Worm (Caenorhabditis elegans) whole organism, L4 larva: ENCODE results near the gene cwf-19L2.

ENCODE experiments used
- D1046.2 ChIP-seq: fragments of 200-800 bp; sonication (Bioruptor generic); IDR thresholded peaks from 2 replicates; pipeline ENCODE4 v1.3.6; 2022; ENCODE audit warnings: missing genetic modification characterization, missing compliant biosample characterization
- F37D6.2 ChIP-seq: sonication (generic microtip); optimal IDR thresholded peaks from 2 replicates; lab custom pipeline; 2016; ENCODE audit warnings: mild to moderate bottlenecking, missing genetic modification characterization, missing compliant biosample characterization
- T26A8.4 ChIP-seq: fragments of 200-800 bp; sonication (Bioruptor generic); IDR thresholded peaks from 2 replicates; pipeline ENCODE4 v1.3.6; 2022; ENCODE audit warnings: missing genetic modification characterization, missing compliant biosample characterization
- Y105C5A.15 ChIP-seq: fragments of 200-800 bp; sonication (Bioruptor generic); IDR thresholded peaks from 2 replicates; pipeline ENCODE4 v1.3.6; 2022; ENCODE audit warnings: missing genetic modification characterization, missing compliant biosample characterization
- Y5F2A.4 ChIP-seq: fragments of 200-800 bp; sonication (Bioruptor generic); optimal IDR thresholded peaks from 2 replicates; lab custom pipeline; 2018; ENCODE audit warnings: mild to moderate bottlenecking, missing genetic modification characterization, missing compliant biosample characterization
- Y75B8A.6 ChIP-seq: fragments of 200-800 bp; sonication (Bioruptor generic); IDR thresholded peaks from 2 replicates; pipeline ENCODE4 v1.3.6; 2022; ENCODE audit warnings: missing genetic modification reagents, missing genetic modification characterization, missing compliant biosample characterization
- aly-2 ChIP-seq: sonication (generic microtip); optimal IDR thresholded peaks from 2 replicates; lab custom pipeline; 2018; ENCODE audit warnings: missing biosample characterization, missing genetic modification characterization
- arid-1 ChIP-seq: fragments of 200-800 bp; sonication (Bioruptor generic); conservative IDR thresholded peaks from 2 replicates; pipeline ENCODE4 v1.3.6; 2022; ENCODE audit warnings: missing genetic modification reagents, missing genetic modification characterization, missing compliant biosample characterization
- ceh-20 ChIP-seq: fragments of 200-800 bp; sonication (Bioruptor generic); IDR thresholded peaks from 2 replicates; pipeline ENCODE4 v1.3.6; 2022; ENCODE audit warnings: missing genetic modification reagents, missing genetic modification characterization, missing compliant biosample characterization
- ceh-32 ChIP-seq: sonication (generic microtip); optimal IDR thresholded peaks from 2 replicates; lab custom pipeline; 2016; ENCODE audit warnings: mild to moderate bottlenecking, missing genetic modification characterization, missing compliant biosample characterization; ENCODE audit not compliant: poor library complexity
- ces-1 ChIP-seq: fragments of 150-350 bp; sonication (generic microtip); optimal IDR thresholded peaks from 4 replicates; lab custom pipeline; 2014; ENCODE audit warnings: missing biosample characterization, missing genetic modification reagents, missing genetic modification characterization
- daf-12 ChIP-seq: fragments of 150-350 bp; optimal IDR thresholded peaks from 2 replicates; lab custom pipeline; 2014; ENCODE audit warnings: missing biosample characterization, missing genetic modification reagents, missing genetic modification characterization
- daf-16 ChIP-seq, 3 experiments: sonication (generic microtip); optimal IDR thresholded peaks; 2 replicates each; lab custom pipeline; 2016 to 2017; ENCODE audit warnings: missing genetic modification characterization in 3 of 3, missing genetic modification reagents in 3 of 3, mild to moderate bottlenecking in 2 of 3, missing compliant biosample characterization in 2 of 3, missing biosample characterization in 1 of 3, moderate library complexity in 1 of 3
- daf-19 ChIP-seq: fragments of 200-800 bp; sonication (Bioruptor generic); conservative IDR thresholded peaks from 2 replicates; pipeline ENCODE4 v1.3.6; 2022; ENCODE audit warnings: missing genetic modification characterization, missing compliant biosample characterization
- dmd-6 ChIP-seq: fragments of 200-800 bp; sonication (Bioruptor generic); IDR thresholded peaks from 2 replicates; pipeline ENCODE4 v1.3.6; 2022; ENCODE audit warnings: missing genetic modification reagents, missing genetic modification characterization, missing compliant biosample characterization
- dmd-8 ChIP-seq: fragments of 200-800 bp; sonication (Bioruptor generic); IDR thresholded peaks from 2 replicates; pipeline ENCODE4 v1.3.6; 2022; ENCODE audit warnings: missing genetic modification characterization, missing compliant biosample characterization
- dmd-9 ChIP-seq: fragments of 200-800 bp; sonication (Bioruptor generic); IDR thresholded peaks from 2 replicates; pipeline ENCODE4 v1.3.6; 2022; ENCODE audit warnings: missing genetic modification reagents, missing genetic modification characterization, missing compliant biosample characterization
- duxl-1 ChIP-seq: sonication (generic microtip); optimal IDR thresholded peaks from 2 replicates; lab custom pipeline; 2016; ENCODE audit warnings: mild to moderate bottlenecking, missing genetic modification characterization, moderate library complexity, missing compliant biosample characterization; ENCODE audit not compliant: poor library complexity
- dve-1 ChIP-seq: sonication (generic microtip); optimal IDR thresholded peaks from 2 replicates; lab custom pipeline; 2017; ENCODE audit warnings: antibody characterized with exemption, mild to moderate bottlenecking, missing genetic modification characterization, missing compliant biosample characterization; ENCODE audit not compliant: insufficient read depth
- egl-43 ChIP-seq: fragments of 200-800 bp; sonication (Bioruptor generic); IDR thresholded peaks from 2 replicates; pipeline ENCODE4 v1.3.6; 2022; ENCODE audit warnings: missing genetic modification reagents, missing genetic modification characterization, missing compliant biosample characterization
- fkh-10 ChIP-seq: fragments of 150-350 bp; optimal IDR thresholded peaks from 2 replicates; lab custom pipeline; 2014; ENCODE audit warnings: missing biosample characterization, missing genetic modification reagents, missing genetic modification characterization
- fos-1 ChIP-seq: fragments of 150-350 bp; optimal IDR thresholded peaks from 2 replicates; lab custom pipeline; 2014; ENCODE audit warnings: missing biosample characterization, missing genetic modification characterization
- hlh-11 ChIP-seq: fragments of 200-800 bp; sonication (Bioruptor generic); optimal IDR thresholded peaks from 2 replicates; lab custom pipeline; 2018; ENCODE audit warnings: mild to moderate bottlenecking, missing genetic modification characterization, missing compliant biosample characterization
- lin-29 ChIP-seq: fragments of 200-800 bp; sonication (Bioruptor generic); IDR thresholded peaks from 2 replicates; pipeline ENCODE4 v1.3.6; 2022; ENCODE audit warnings: missing genetic modification reagents, missing genetic modification characterization, missing compliant biosample characterization
- lin-38 ChIP-seq: fragments of 200-800 bp; sonication (Bioruptor generic); IDR thresholded peaks from 2 replicates; pipeline ENCODE4 v1.3.6; 2022; ENCODE audit warnings: missing genetic modification reagents, missing genetic modification characterization, missing compliant biosample characterization
- lin-39 ChIP-seq: fragments of 150-350 bp; optimal IDR thresholded peaks from 2 replicates; lab custom pipeline; 2014; ENCODE audit warnings: missing biosample characterization, missing genetic modification reagents, missing genetic modification characterization
- lsy-2 ChIP-seq, 2 experiments: fragments of 150-350 bp in 1 of 2; sonication (generic microtip) in 1 of 2; optimal IDR thresholded peaks; 2 replicates each; lab custom pipeline; 2014 to 2017; ENCODE audit warnings: missing biosample characterization in 2 of 2, missing genetic modification characterization in 2 of 2
- mdl-1 ChIP-seq, 2 experiments: fragments of 150-350 bp in 1 of 2; sonication (generic microtip) in 1 of 2; optimal IDR thresholded peaks; 2 replicates each; lab custom pipeline; 2014 to 2017; ENCODE audit warnings: missing biosample characterization in 2 of 2, missing genetic modification characterization in 2 of 2
- mdt-29 ChIP-seq: fragments of 200-800 bp; sonication (Bioruptor generic); IDR thresholded peaks from 2 replicates; pipeline ENCODE4 v1.3.6; 2022; ENCODE audit warnings: missing genetic modification reagents, missing genetic modification characterization, missing compliant biosample characterization
- mes-2 ChIP-seq: sonication (generic microtip); optimal IDR thresholded peaks from 2 replicates; lab custom pipeline; 2016; ENCODE audit warnings: missing genotype, mild to moderate bottlenecking, missing genetic modification characterization, missing compliant biosample characterization; ENCODE audit not compliant: poor library complexity, severe bottlenecking
- nhr-102 ChIP-seq: sonication (generic microtip); optimal IDR thresholded peaks from 2 replicates; lab custom pipeline; 2016; ENCODE audit warnings: mild to moderate bottlenecking, missing genetic modification characterization, moderate library complexity, missing compliant biosample characterization
- nhr-28 ChIP-seq: fragments of 150-350 bp; optimal IDR thresholded peaks from 2 replicates; lab custom pipeline; 2014; ENCODE audit warnings: missing biosample characterization, missing genetic modification characterization
- nhr-48 ChIP-seq: sonication (generic microtip); optimal IDR thresholded peaks from 2 replicates; lab custom pipeline; 2016; ENCODE audit warnings: mild to moderate bottlenecking, missing genetic modification characterization, missing compliant biosample characterization
- nhr-6 ChIP-seq: fragments of 150-350 bp; optimal IDR thresholded peaks from 2 replicates; lab custom pipeline; 2014; ENCODE audit warnings: missing biosample characterization, missing genetic modification characterization
- nhr-76 ChIP-seq: fragments of 150-350 bp; optimal IDR thresholded peaks from 2 replicates; lab custom pipeline; 2014; ENCODE audit warnings: missing biosample characterization, missing genetic modification characterization
- nhr-77 ChIP-seq: fragments of 150-350 bp; optimal IDR thresholded peaks from 2 replicates; lab custom pipeline; 2014; ENCODE audit warnings: missing biosample characterization, missing genetic modification characterization
- pha-4 ChIP-seq, 2 experiments: fragments of 150-350 bp in 1 of 2; fragments of 200-800 bp in 1 of 2; sonication (Bioruptor generic) in 1 of 2; IDR thresholded peaks in 1 of 2; optimal IDR thresholded peaks in 1 of 2; 2 replicates each; pipeline versions ENCODE4 v1.3.6 to Lab custom; 2014 to 2022; ENCODE audit warnings: missing genetic modification characterization in 2 of 2, missing genetic modification reagents in 2 of 2, missing biosample characterization in 1 of 2, missing compliant biosample characterization in 1 of 2
- php-3 ChIP-seq: fragments of 200-800 bp; sonication (Bioruptor generic); IDR thresholded peaks from 2 replicates; pipeline ENCODE4 v1.3.6; 2022; ENCODE audit warnings: missing genetic modification reagents, missing genetic modification characterization, missing compliant biosample characterization
- saeg-2 ChIP-seq: fragments of 200-800 bp; sonication (Bioruptor generic); IDR thresholded peaks from 2 replicates; pipeline ENCODE4 v1.3.6; 2022; ENCODE audit warnings: missing genetic modification reagents, missing genetic modification characterization, missing compliant biosample characterization
- set-16 ChIP-seq: fragments of 200-800 bp; sonication (Bioruptor generic); IDR thresholded peaks from 2 replicates; pipeline ENCODE4 v1.3.6; 2022; ENCODE audit warnings: missing genetic modification reagents, missing genetic modification characterization, missing compliant biosample characterization
- snpc-4 ChIP-seq: fragments of 150-350 bp; optimal IDR thresholded peaks from 2 replicates; lab custom pipeline; 2014; ENCODE audit warnings: missing biosample characterization, missing genetic modification characterization
- spr-1 ChIP-seq: sonication (generic microtip); optimal IDR thresholded peaks from 2 replicates; lab custom pipeline; 2016; ENCODE audit warnings: mild to moderate bottlenecking, missing genetic modification characterization, missing compliant biosample characterization
- spr-3 ChIP-seq: fragments of 200-800 bp; sonication (Bioruptor generic); optimal IDR thresholded peaks from 2 replicates; lab custom pipeline; 2018; ENCODE audit warnings: mild to moderate bottlenecking, missing genetic modification characterization, missing compliant biosample characterization
- unc-62 ChIP-seq, 3 experiments: fragments of 150-350 bp in 1 of 3; sonication (generic microtip); optimal IDR thresholded peaks in 2 of 3; peaks in 1 of 3; 1 replicate in 1 of 3; 2 replicates in 2 of 3; lab custom pipeline; 2014 to 2017; ENCODE audit warnings: missing biosample characterization in 3 of 3, missing genetic modification characterization in 3 of 3, missing genetic modification reagents in 3 of 3, missing genotype in 1 of 3
- vab-7 ChIP-seq: fragments of 200-800 bp; sonication (Bioruptor generic); IDR thresholded peaks from 2 replicates; pipeline ENCODE4 v1.3.6; 2022; ENCODE audit warnings: missing genetic modification reagents, missing genetic modification characterization, missing compliant biosample characterization
- zag-1 ChIP-seq: fragments of 150-350 bp; optimal IDR thresholded peaks from 2 replicates; lab custom pipeline; 2014; ENCODE audit warnings: missing biosample characterization, missing genetic modification characterization
- zip-2 ChIP-seq: fragments of 150-350 bp; optimal IDR thresholded peaks from 2 replicates; lab custom pipeline; 2014; ENCODE audit warnings: missing biosample characterization, missing genetic modification characterization
- ztf-7 ChIP-seq: fragments of 150-350 bp; optimal IDR thresholded peaks from 2 replicates; lab custom pipeline; 2014; ENCODE audit warnings: missing biosample characterization, missing genetic modification characterization

Gene cwf-19L2

DNA sequence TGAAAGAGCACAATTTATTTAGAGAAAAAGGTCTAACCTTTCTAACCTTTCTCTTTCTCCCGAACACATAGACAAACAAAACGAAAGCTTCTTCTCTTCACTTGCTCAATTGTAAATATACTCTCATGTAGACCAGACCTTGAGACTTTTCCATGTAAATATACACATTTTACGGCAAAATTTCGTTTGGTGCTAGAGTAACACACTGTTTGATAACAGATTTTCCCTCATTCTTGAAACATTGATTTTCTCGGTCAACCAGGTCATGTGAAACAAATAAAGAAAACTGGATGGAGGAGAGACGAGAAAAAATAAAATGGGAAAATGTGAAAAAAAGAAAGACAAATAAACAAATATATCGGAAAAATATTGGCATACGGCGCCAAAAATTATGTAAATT, 28.6 kb downstream of the cwf-19L2 start (continued):
- TF ChIP-seq lin-29 (GFP tag; lab: Robert Waterston, UW), result no peak
- no peak for TF ChIP-seq snpc-4
- TF ChIP-seq lsy-2 (tag; optimal IDR thresholded peaks at IDR 0.05; lab: Kevin White, UChicago), result no peak
- TF ChIP-seq aly-2 (tag; lab: Kevin White, UChicago), result no peak
- no peak for TF ChIP-seq lin-39 (tag; lab: Kevin White, UChicago)
- TF ChIP-seq nhr-102, result no peak
- no peak for TF ChIP-seq php-3 (GFP tag; lab: Robert Waterston, UW)
- no peak for TF ChIP-seq dmd-9 (GFP tag; lab: Robert Waterston, UW)
- TF ChIP-seq daf-19 (GFP tag; lab: Robert Waterston, UW), result no peak
- no peak for TF ChIP-seq mes-2 (tag; lab: Kevin White, UChicago)
- no peak for TF ChIP-seq zip-2
- no peak for TF ChIP-seq T26A8.4 (GFP tag; lab: Robert Waterston, UW)
- TF ChIP-seq nhr-28 (tag; lab: Kevin White, UChicago), result peak; percentile 35
- no peak for TF ChIP-seq Y105C5A.15 (GFP tag; lab: Robert Waterston, UW)
- TF ChIP-seq fos-1 (tag; lab: Kevin White, UChicago), result no peak
- TF ChIP-seq nhr-77, result no peak
- no peak for TF ChIP-seq nhr-48 (tag; lab: Kevin White, UChicago)
- TF ChIP-seq D1046.2 (GFP tag; lab: Robert Waterston, UW), result no peak
- peak in 1 of 2 experiments; percentile 62 for TF ChIP-seq unc-62 (GFP tag; optimal IDR thresholded peaks at IDR 0.05 in 1 of 2; lab: Kevin White, UChicago)
- TF ChIP-seq unc-62 (tag; optimal IDR thresholded peaks at IDR 0.05; lab: Kevin White, UChicago), result no peak
- no peak for TF ChIP-seq ces-1 (GFP tag; lab: Kevin White, UChicago)
- TF ChIP-seq ceh-20, result no peak
- no peak for TF ChIP-seq dmd-6 (GFP tag; lab: Robert Waterston, UW)
- no peak for TF ChIP-seq pha-4 (GFP tag; IDR thresholded peaks at IDR 0.05; lab: Robert Waterston, UW)
- TF ChIP-seq pha-4 (tag; optimal IDR thresholded peaks at IDR 0.05; lab: Kevin White, UChicago), result peak; percentile 20
- TF ChIP-seq vab-7 (GFP tag; lab: Robert Waterston, UW), result no peak
- no peak for TF ChIP-seq zag-1 (tag; lab: Kevin White, UChicago)
- TF ChIP-seq hlh-11 (tag; lab: Kevin White, UChicago), result peak; percentile 12
- no peak for TF ChIP-seq dmd-8
- TF ChIP-seq Y75B8A.6 (GFP tag; lab: Robert Waterston, UW), result no peak
- TF ChIP-seq spr-1 (tag; lab: Kevin White, UChicago), result no peak
- TF ChIP-seq set-16 (GFP tag; lab: Robert Waterston, UW), result no peak
- no peak for TF ChIP-seq fkh-10 (GFP tag; lab: Kevin White, UChicago)
- TF ChIP-seq, all 104 proteins: peak for 8

DNA sequence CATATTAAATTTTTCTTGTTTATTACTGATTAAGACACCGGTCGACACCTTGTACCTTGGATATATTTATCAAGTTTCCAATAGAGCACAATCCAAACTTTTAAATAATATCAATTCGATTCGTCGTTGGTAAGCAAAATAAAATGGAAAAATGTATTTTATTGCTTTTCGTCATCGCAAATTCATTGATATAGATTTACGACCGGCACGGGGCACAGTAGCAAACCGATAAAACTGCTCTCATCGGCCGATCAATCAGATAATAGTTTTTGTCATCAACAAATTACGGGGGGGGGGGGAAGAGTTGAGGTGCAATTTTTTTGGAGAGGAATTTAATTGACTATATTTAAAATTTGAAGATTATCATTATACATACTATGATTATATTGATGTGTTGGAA, 29.9 kb downstream of the cwf-19L2 start:
- TF ChIP-seq daf-16 (GFP tag; optimal IDR thresholded peaks at IDR 0.05; lab: Kevin White, UChicago) (no peak), daf-16 (tag; optimal IDR thresholded peaks at IDR 0.05; lab: Kevin White, UChicago) (peak; percentile 45), hlh-11 (tag; lab: Kevin White, UChicago) (peak; percentile 41), daf-12 (tag; lab: Kevin White, UChicago) (no peak), ztf-7 (tag; lab: Kevin White, UChicago) (no peak), lin-39 (tag; lab: Kevin White, UChicago) (no peak), arid-1 (GFP tag; lab: Robert Waterston, UW) (no peak), lin-38 (GFP tag; lab: Robert Waterston, UW) (no peak), dmd-6 (GFP tag; lab: Robert Waterston, UW) (0 out of 2 replicates have a peak, but pooled peaks have one; percentile 25), saeg-2 (no peak), pha-4 (GFP tag; IDR thresholded peaks at IDR 0.05; lab: Robert Waterston, UW) (no peak), pha-4 (tag; optimal IDR thresholded peaks at IDR 0.05; lab: Kevin White, UChicago) (no peak), nhr-6 (tag; lab: Kevin White, UChicago) (no peak), mdt-29 (GFP tag; lab: Robert Waterston, UW) (no peak), aly-2 (tag; lab: Kevin White, UChicago) (no peak), duxl-1 (tag; lab: Kevin White, UChicago) (no peak), ceh-32 (tag; lab: Kevin White, UChicago) (no peak), dve-1 (no peak), php-3 (GFP tag; lab: Robert Waterston, UW) (peak; percentile 58; the same call in 1 of the 2 replicates), nhr-28 (tag; lab: Kevin White, UChicago) (peak; percentile 31), mdl-1 (tag; optimal IDR thresholded peaks at IDR 0.05; lab: Kevin White, UChicago) (no peak), daf-19 (GFP tag; lab: Robert Waterston, UW) (no peak), spr-3 (GFP tag; lab: Kevin White, UChicago) (no peak), egl-43 (GFP tag; lab: Robert Waterston, UW) (no peak), F37D6.2 (no peak), Y5F2A.4 (no peak), nhr-76 (tag; lab: Kevin White, UChicago) (no peak)
